Fruit fly (Drosophila melanogaster): Measurements from ENCODE around the gene CG12025.

DNA sequence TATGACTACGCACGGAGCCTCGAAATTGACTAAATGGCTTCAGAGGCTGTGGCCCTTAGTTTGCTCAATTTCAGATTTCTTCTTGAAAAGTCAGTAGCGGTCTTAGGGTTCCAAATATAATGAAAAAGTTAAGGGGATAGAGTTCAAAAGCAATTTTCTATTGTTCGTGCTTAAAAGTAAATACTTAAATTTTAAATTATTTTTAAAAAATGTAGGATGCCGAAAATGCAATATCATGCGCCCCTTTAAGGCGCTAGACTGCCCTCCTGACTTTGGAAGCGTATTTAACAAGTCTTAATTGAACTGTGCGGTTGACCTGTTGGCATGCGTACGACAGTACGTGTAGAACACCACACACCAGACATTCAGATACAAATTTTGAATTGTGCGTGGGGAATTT lies 49.4 kb downstream of the CG12025 start:
- no peak for TF ChIP-seq CG8478 (optimal IDR thresholded peaks at IDR 0.05)
- no peak for TF ChIP-seq psq (optimal IDR thresholded peaks at IDR 0.05)

Measured in whole organism.